Worm (Caenorhabditis elegans): Measurements from ENCODE around the gene K04C1.5.
A peak's percentile ranks its signal among the peaks of the same experiment; 100 is the strongest.

The K04C1.5 gene

DNA sequence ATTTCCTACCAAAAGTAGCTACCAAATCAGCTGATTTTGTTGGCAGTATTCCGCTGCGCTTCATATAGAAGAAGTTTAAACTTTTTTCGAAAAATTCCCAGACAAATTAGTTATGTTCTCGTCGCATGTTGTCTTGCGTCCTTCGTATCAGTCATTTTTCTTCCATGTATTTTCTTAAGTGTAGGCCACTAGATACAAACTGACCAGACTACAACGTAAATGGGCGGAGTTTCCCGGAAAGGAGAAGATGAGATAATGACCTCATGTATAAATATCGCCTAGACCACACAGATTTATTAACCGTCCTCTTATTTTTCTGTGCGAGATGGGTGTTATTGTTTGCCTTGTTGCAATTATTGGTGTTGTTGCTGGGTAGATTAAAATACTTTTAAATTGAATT lies 22.6 kb upstream of the K04C1.5 start, which contains the start of gene cyp-13B2:
Gene cyp-13B2, plus strand, starts transcription at position 301 of the 400 bp plus-strand sequence.
- TF ChIP-seq dpff-1 (tag; optimal IDR thresholded peaks at IDR 0.05) (no peak), Y53F4B.3 (GFP tag; IDR thresholded peaks at IDR 0.05) (no peak), athp-1 (tag; optimal IDR thresholded peaks at IDR 0.05) (no peak), efl-1 (GFP tag; optimal IDR thresholded peaks at IDR 0.05) (no peak), lin-26 (GFP tag; IDR thresholded peaks at IDR 0.05) (no peak), lsy-27 (tag; optimal IDR thresholded peaks at IDR 0.05; ENCODE audit: borderline replicate concordance, insufficient read depth) (no peak), ztf-3 (GFP tag; optimal IDR thresholded peaks at IDR 0.05) (no peak), mes-4 (tag; optimal IDR thresholded peaks at IDR 0.05) (no peak), ceh-27 (GFP tag; optimal IDR thresholded peaks at IDR 0.05) (no peak), hlh-26 (GFP tag; conservative IDR thresholded peaks at IDR 0.05) (no peak), lsl-1 (GFP tag; optimal IDR thresholded peaks at IDR 0.05) (no peak), hlh-12 (tag; optimal IDR thresholded peaks at IDR 0.05) (no peak), mel-28 (tag; optimal IDR thresholded peaks at IDR 0.05; ENCODE audit: borderline replicate concordance) (no peak), F22D6.2 (tag; optimal IDR thresholded peaks at IDR 0.05) (no peak), nhr-120 (GFP tag; IDR thresholded peaks at IDR 0.05) (no peak)

DNA sequence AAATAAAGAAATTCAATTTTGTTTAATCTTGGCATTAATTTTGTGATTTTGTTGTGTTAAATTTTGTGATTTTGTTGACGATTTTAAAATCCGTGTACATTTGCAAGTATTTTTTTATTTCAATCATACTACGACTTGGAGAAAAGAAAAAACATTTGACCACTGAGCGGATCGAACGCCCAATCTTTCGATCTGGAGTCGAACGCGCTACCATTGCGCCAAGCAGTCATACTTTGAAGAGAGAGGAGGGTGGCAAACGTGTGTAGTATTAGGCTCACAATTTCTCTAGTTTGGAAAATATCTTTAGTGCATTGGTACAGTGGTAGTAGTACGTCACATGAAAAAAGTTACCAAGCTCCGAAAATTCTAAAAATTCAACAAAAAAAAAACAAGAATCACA lies 19.1 kb upstream of the K04C1.5 start:
- TF ChIP-seq hlh-12 (tag; optimal IDR thresholded peaks at IDR 0.05) (no peak), B0261.1 (tag; optimal IDR thresholded peaks at IDR 0.05) (peak; percentile 79), lin-40 (tag; optimal IDR thresholded peaks at IDR 0.05) (no peak), die-1 (tag; optimal IDR thresholded peaks at IDR 0.05) (peak; percentile 84), F57A8.1 (GFP tag; optimal IDR thresholded peaks at IDR 0.05) (no peak), hmg-20 (GFP tag; IDR thresholded peaks at IDR 0.05) (no peak), Y53F4B.3 (GFP tag; IDR thresholded peaks at IDR 0.05) (no peak), B0035.1 (tag; optimal IDR thresholded peaks at IDR 0.05) (peak; percentile 14), ztf-6 (GFP tag; IDR thresholded peaks at IDR 0.05) (no peak), bed-1 (GFP tag; IDR thresholded peaks at IDR 0.05) (no peak), chd-7 (tag; optimal IDR thresholded peaks at IDR 0.05) (peak; percentile 53), F55B11.4 (tag; optimal IDR thresholded peaks at IDR 0.05; ENCODE audit: borderline replicate concordance, insufficient read depth) (no peak), Y95B8A.8 (GFP tag; IDR thresholded peaks at IDR 0.05) (no peak), D2030.7 (GFP tag; IDR thresholded peaks at IDR 0.05) (peak; percentile 47; the same call in 1 of the 2 replicates), hlh-26 (GFP tag; conservative IDR thresholded peaks at IDR 0.05) (no peak), ekl-4 (GFP tag; IDR thresholded peaks at IDR 0.05) (no peak), mxl-1 (tag; optimal IDR thresholded peaks at IDR 0.05) (peak; percentile 40), madf-10 (tag; optimal IDR thresholded peaks at IDR 0.05) (peak; percentile 19), nhr-27 (tag; optimal IDR thresholded peaks at IDR 0.05) (no peak), K12H6.12 (tag; optimal IDR thresholded peaks at IDR 0.05) (no peak), lin-35 (GFP tag; optimal IDR thresholded peaks at IDR 0.05) (peak in 1 of 3 experiments; percentile 6), ztf-18 (tag; optimal IDR thresholded peaks at IDR 0.05) (peak; percentile 56), ztf-28 (GFP tag; IDR thresholded peaks at IDR 0.05) (no peak), zfh-2 (GFP tag; conservative IDR thresholded peaks at IDR 0.05) (no peak), ceh-79 (tag; optimal IDR thresholded peaks at IDR 0.05) (no peak), B0336.3 (GFP tag; IDR thresholded peaks at IDR 0.05) (no peak), akir-1 (GFP tag; optimal IDR thresholded peaks at IDR 0.05) (no peak), nfyb-1 (GFP tag; IDR thresholded peaks at IDR 0.05) (peak; percentile 48), ceh-58 (GFP tag; IDR thresholded peaks at IDR 0.05) (no peak), ceh-100 (GFP tag; IDR thresholded peaks at IDR 0.05) (no peak), snpc-1.3 (tag; optimal IDR thresholded peaks at IDR 0.05; ENCODE audit: insufficient read depth) (peak; percentile 70), somi-1 (GFP tag; optimal IDR thresholded peaks at IDR 0.05) (no peak), gei-17 (GFP tag; optimal IDR thresholded peaks at IDR 0.05) (no peak), attf-5 (GFP tag; optimal IDR thresholded peaks at IDR 0.05) (no peak), F52B5.7 (tag; optimal IDR thresholded peaks at IDR 0.05) (no peak), F39B2.1 (GFP tag; IDR thresholded peaks at IDR 0.05) (no peak)
